Fruit fly (Drosophila melanogaster) whole organism, embryonic: Measurements from ENCODE around the gene Ptp99A.
A peak's percentile ranks its signal among the peaks of the same experiment; 100 is the strongest.

Source experiments
- Abd-B ChIP-seq: fragments of 200-800 bp; sonication (Bioruptor generic); optimal IDR thresholded peaks from 2 replicates; lab custom pipeline; 2018; ENCODE audit warnings: missing biosample characterization, mild to moderate bottlenecking, missing genetic modification characterization, moderate library complexity
- Atf3 ChIP-seq: fragments of 200-800 bp; sonication (Bioruptor generic); optimal IDR thresholded peaks from 3 replicates; lab custom pipeline; 2016; ENCODE audit warnings: missing biosample characterization, missing genetic modification characterization
- B-H1 ChIP-seq: fragments of 200-800 bp; sonication (Bioruptor generic); IDR thresholded peaks from 3 replicates; pipeline ENCODE4 v1.3.6; 2022; ENCODE audit warnings: missing biosample characterization, missing genetic modification characterization
- CG10366 ChIP-seq: fragments of 200-800 bp; sonication (Bioruptor generic); IDR thresholded peaks from 2 replicates; pipeline ENCODE4 v1.3.6; 2022; ENCODE audit warnings: missing biosample characterization, missing genetic modification characterization
- CG10431 ChIP-seq: fragments of 200-800 bp; sonication (Bioruptor generic); optimal IDR thresholded peaks from 3 replicates; lab custom pipeline; 2018; ENCODE audit warnings: missing biosample characterization, mild to moderate bottlenecking, missing genetic modification characterization
- CG11504 ChIP-seq: fragments of 200-800 bp; sonication (Bioruptor generic); optimal IDR thresholded peaks from 3 replicates; lab custom pipeline; 2019; ENCODE audit warnings: missing biosample characterization, mild to moderate bottlenecking, missing genetic modification characterization, moderate library complexity
- CG12659 ChIP-seq: fragments of 200-800 bp; sonication (Bioruptor generic); optimal IDR thresholded peaks from 3 replicates; lab custom pipeline; 2017; ENCODE audit warnings: mild to moderate bottlenecking, missing biosample characterization, missing genetic modification reagents, missing genetic modification characterization
- CG14667 ChIP-seq: fragments of 200-800 bp; sonication (Bioruptor generic); IDR thresholded peaks from 2 replicates; pipeline ENCODE4 v1.3.6; 2022; ENCODE audit warnings: missing biosample characterization, missing genetic modification characterization
- CG14860 ChIP-seq: fragments of 200-800 bp; sonication (Bioruptor generic); IDR thresholded peaks from 3 replicates; pipeline ENCODE4 v1.3.6; 2022; ENCODE audit warnings: missing biosample characterization, missing genetic modification characterization; ENCODE audit not compliant: partially characterized antibody
- CG1602 ChIP-seq: fragments of 200-800 bp; sonication (Bioruptor generic); optimal IDR thresholded peaks from 3 replicates; lab custom pipeline; 2016; ENCODE audit warnings: missing biosample characterization, missing genetic modification characterization
- CG1603 ChIP-seq: fragments of 200-800 bp; sonication (Bioruptor generic); optimal IDR thresholded peaks from 2 replicates; lab custom pipeline; 2019; ENCODE audit warnings: missing biosample characterization, mild to moderate bottlenecking, missing genetic modification characterization, moderate library complexity
- CG16779 ChIP-seq: fragments of 200-800 bp; sonication (Bioruptor generic); IDR thresholded peaks from 2 replicates; pipeline ENCODE4 v1.3.6; 2022; ENCODE audit warnings: missing biosample characterization, missing genetic modification characterization
- CG17359 ChIP-seq: fragments of 200-800 bp; sonication (Bioruptor generic); optimal IDR thresholded peaks from 3 replicates; lab custom pipeline; 2018; ENCODE audit warnings: missing biosample characterization, mild to moderate bottlenecking, missing genetic modification characterization, moderate library complexity
- CG17385 ChIP-seq: fragments of 200-800 bp; sonication (Bioruptor generic); optimal IDR thresholded peaks from 3 replicates; lab custom pipeline; 2018; ENCODE audit warnings: missing biosample characterization, mild to moderate bottlenecking, missing genetic modification characterization
- CG30431 ChIP-seq: fragments of 200-800 bp; sonication (Bioruptor generic); optimal IDR thresholded peaks from 2 replicates; lab custom pipeline; 2017; ENCODE audit warnings: missing biosample characterization, missing genetic modification characterization
- CG31441 ChIP-seq: fragments of 200-800 bp; sonication (Bioruptor generic); IDR thresholded peaks from 2 replicates; pipeline ENCODE4 v1.3.6; 2022; ENCODE audit warnings: missing biosample characterization, missing genetic modification characterization
- CG32772 ChIP-seq: fragments of 200-800 bp; sonication (Bioruptor generic); IDR thresholded peaks from 2 replicates; pipeline ENCODE4 v1.3.6; 2022; ENCODE audit warnings: missing biosample characterization, missing genetic modification characterization
- CG34422 ChIP-seq: fragments of 200-800 bp; sonication (Bioruptor generic); IDR thresholded peaks from 3 replicates; pipeline ENCODE4 v1.3.6; 2022; ENCODE audit warnings: missing biosample characterization, missing genetic modification characterization
- CG4424 ChIP-seq: fragments of 200-800 bp; sonication (Bioruptor generic); optimal IDR thresholded peaks from 3 replicates; lab custom pipeline; 2016; ENCODE audit warnings: missing biosample characterization, missing genetic modification characterization
- CG4730 ChIP-seq: fragments of 200-800 bp; sonication (Bioruptor generic); IDR thresholded peaks from 2 replicates; pipeline ENCODE4 v1.3.6; 2022; ENCODE audit warnings: missing biosample characterization, missing genetic modification characterization
- CG6689 ChIP-seq: fragments of 200-800 bp; sonication (Bioruptor generic); IDR thresholded peaks from 2 replicates; pipeline ENCODE4 v1.3.6; 2022; ENCODE audit warnings: missing biosample characterization, missing genetic modification characterization
- CG9727 ChIP-seq: fragments of 200-800 bp; sonication (Bioruptor generic); optimal IDR thresholded peaks from 3 replicates; lab custom pipeline; 2017; ENCODE audit warnings: missing biosample characterization, mild to moderate bottlenecking, missing genetic modification characterization
- Dll ChIP-seq: fragments of 200-800 bp; sonication (Bioruptor generic); IDR thresholded peaks from 4 replicates; pipeline ENCODE4 v1.3.6; 2022; ENCODE audit warnings: missing biosample characterization, missing genetic modification characterization; ENCODE audit not compliant: partially characterized antibody
- Drgx ChIP-seq: fragments of 200-800 bp; sonication (Bioruptor generic); IDR thresholded peaks from 2 replicates; pipeline ENCODE4 v1.3.6; 2022; ENCODE audit warnings: missing biosample characterization, missing genetic modification characterization
- HLH3B ChIP-seq: fragments of 200-800 bp; sonication (Bioruptor generic); IDR thresholded peaks from 2 replicates; pipeline ENCODE4 v1.3.6; 2022; ENCODE audit warnings: missing biosample characterization, missing genetic modification characterization
- NC2β ChIP-seq: fragments of 200-800 bp; sonication (Bioruptor generic); optimal IDR thresholded peaks from 2 replicates; lab custom pipeline; 2016; ENCODE audit warnings: missing biosample characterization, missing genetic modification characterization
- Oli ChIP-seq: fragments of 200-800 bp; sonication (Bioruptor generic); optimal IDR thresholded peaks from 2 replicates; lab custom pipeline; 2018; ENCODE audit warnings: missing biosample characterization, mild to moderate bottlenecking, missing genetic modification characterization, moderate library complexity
- Ptx1 ChIP-seq: fragments of 200-800 bp; sonication (Bioruptor generic); IDR thresholded peaks from 2 replicates; pipeline ENCODE4 v1.3.6; 2022; ENCODE audit warnings: missing biosample characterization, missing genetic modification characterization
- Scr ChIP-seq: fragments of 200-800 bp; sonication (Bioruptor generic); IDR thresholded peaks from 2 replicates; pipeline ENCODE4 v1.3.6; 2022; ENCODE audit warnings: missing biosample characterization, missing genetic modification characterization; ENCODE audit not compliant: partially characterized antibody
- Sox102F ChIP-seq: fragments of 200-800 bp; sonication (Bioruptor generic); optimal IDR thresholded peaks from 2 replicates; lab custom pipeline; 2018; ENCODE audit warnings: missing biosample characterization, mild to moderate bottlenecking, missing genetic modification characterization, moderate library complexity
- Spps ChIP-seq: fragments of 200-800 bp; sonication (Bioruptor generic); optimal IDR thresholded peaks from 2 replicates; lab custom pipeline; 2018; ENCODE audit warnings: missing biosample characterization, mild to moderate bottlenecking, missing genetic modification characterization
- Xbp1 ChIP-seq: fragments of 200-800 bp; sonication (Bioruptor generic); optimal IDR thresholded peaks from 3 replicates; lab custom pipeline; 2016; ENCODE audit warnings: missing biosample characterization, mild to moderate bottlenecking, missing genetic modification characterization
- Xrp1 ChIP-seq: fragments of 200-800 bp; sonication (Bioruptor generic); IDR thresholded peaks from 2 replicates; pipeline ENCODE4 v1.3.6; 2022; ENCODE audit warnings: missing biosample characterization, missing genetic modification characterization
- ap ChIP-seq: fragments of 200-800 bp; sonication (Bioruptor generic); IDR thresholded peaks from 2 replicates; pipeline ENCODE4 v1.3.6; 2022; ENCODE audit warnings: missing biosample characterization, missing genetic modification characterization
- croc ChIP-seq: fragments of 200-800 bp; sonication (Bioruptor generic); conservative IDR thresholded peaks from 3 replicates; pipeline ENCODE4 v1.3.6; 2022; ENCODE audit warnings: missing biosample characterization, missing genetic modification characterization
- cwo ChIP-seq: fragments of 200-800 bp; sonication (Bioruptor generic); optimal IDR thresholded peaks from 3 replicates; lab custom pipeline; 2017; ENCODE audit warnings: missing biosample characterization, missing genetic modification characterization, mild to moderate bottlenecking, moderate library complexity, missing genetic modification reagents
- dmrt11E ChIP-seq: fragments of 200-800 bp; sonication (Bioruptor generic); optimal IDR thresholded peaks from 3 replicates; lab custom pipeline; 2018; ENCODE audit warnings: missing biosample characterization, mild to moderate bottlenecking, missing genetic modification characterization, moderate library complexity
- emc ChIP-seq: fragments of 200-800 bp; sonication (Bioruptor generic); optimal IDR thresholded peaks from 2 replicates; lab custom pipeline; 2016; ENCODE audit warnings: missing biosample characterization, missing genetic modification characterization
- fd3F ChIP-seq: fragments of 200-800 bp; sonication (Bioruptor generic); optimal IDR thresholded peaks from 2 replicates; lab custom pipeline; 2018; ENCODE audit warnings: missing biosample characterization, mild to moderate bottlenecking, missing genetic modification characterization, moderate library complexity
- fd96Cb ChIP-seq: fragments of 200-800 bp; sonication (Bioruptor generic); optimal IDR thresholded peaks from 2 replicates; lab custom pipeline; 2018; ENCODE audit warnings: missing biosample characterization, mild to moderate bottlenecking, missing genetic modification characterization, moderate library complexity
- gfzf ChIP-seq: fragments of 200-800 bp; sonication (Bioruptor generic); optimal IDR thresholded peaks from 2 replicates; lab custom pipeline; 2016; ENCODE audit warnings: missing biosample characterization, mild to moderate bottlenecking, missing genetic modification characterization, moderate library complexity
- gsb-n ChIP-seq: fragments of 200-800 bp; sonication (Bioruptor generic); optimal IDR thresholded peaks from 3 replicates; lab custom pipeline; 2018; ENCODE audit warnings: missing biosample characterization, mild to moderate bottlenecking, missing genetic modification characterization
- gt ChIP-seq: fragments of 200-800 bp; sonication (Bioruptor generic); IDR thresholded peaks from 2 replicates; pipeline ENCODE4 v1.3.6; 2022; ENCODE audit warnings: missing biosample characterization, missing genetic modification characterization
- inv ChIP-seq: fragments of 200-800 bp; sonication (Bioruptor generic); IDR thresholded peaks from 2 replicates; pipeline ENCODE4 v1.3.6; 2022; ENCODE audit warnings: missing biosample characterization, missing genetic modification characterization; ENCODE audit not compliant: partially characterized antibody
- jumu ChIP-seq: fragments of 200-800 bp; sonication (Bioruptor generic); optimal IDR thresholded peaks from 3 replicates; lab custom pipeline; 2016; ENCODE audit warnings: missing biosample characterization, missing genetic modification characterization
- pho ChIP-seq: fragments of 200-800 bp; sonication (Bioruptor generic); optimal IDR thresholded peaks from 2 replicates; lab custom pipeline; 2016; ENCODE audit warnings: missing biosample characterization, missing genetic modification characterization
- rib ChIP-seq: fragments of 200-800 bp; sonication (Bioruptor generic); IDR thresholded peaks from 2 replicates; pipeline ENCODE4 v1.3.6; 2022; ENCODE audit warnings: missing biosample characterization, missing genetic modification characterization
- seq ChIP-seq: fragments of 200-800 bp; sonication (Bioruptor generic); IDR thresholded peaks from 2 replicates; pipeline ENCODE4 v1.3.6; 2022; ENCODE audit warnings: missing biosample characterization, missing genetic modification characterization
- toy ChIP-seq: fragments of 200-800 bp; sonication (Bioruptor generic); IDR thresholded peaks from 2 replicates; pipeline ENCODE4 v1.3.6; 2022; ENCODE audit warnings: missing biosample characterization, missing genetic modification characterization
- unpg ChIP-seq: fragments of 200-800 bp; sonication (Bioruptor generic); optimal IDR thresholded peaks from 3 replicates; lab custom pipeline; 2018; ENCODE audit warnings: missing biosample characterization, mild to moderate bottlenecking, missing genetic modification characterization, moderate library complexity
- wor ChIP-seq: fragments of 200-800 bp; sonication (Bioruptor generic); IDR thresholded peaks from 2 replicates; pipeline ENCODE4 v1.3.6; 2022; ENCODE audit warnings: missing biosample characterization, missing genetic modification characterization

The Ptp99A gene

DNA sequence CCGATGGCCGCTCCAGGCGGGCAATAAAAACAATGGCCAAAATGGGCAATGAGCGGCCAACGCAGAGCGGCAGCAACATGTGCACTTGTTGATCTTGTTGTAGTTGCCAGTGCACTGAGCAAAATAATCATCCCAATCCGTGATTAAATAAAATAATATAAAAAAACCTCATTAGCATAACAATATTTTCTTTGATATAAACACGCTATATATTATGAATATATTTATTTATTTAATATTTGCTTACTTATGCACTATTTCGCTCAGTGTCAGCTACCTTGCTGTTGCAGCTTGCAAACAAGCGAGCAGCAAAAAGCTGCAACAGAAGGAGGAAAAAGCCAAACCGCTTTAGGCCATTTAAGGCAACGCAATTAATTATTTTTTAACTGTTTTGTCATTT, 141.9 kb downstream of the Ptp99A start (continued):
- TF ChIP-seq toy (GFP tag; lab: Robert Waterston, UW) (no peak), CG14860 (GFP tag; lab: Robert Waterston, UW) (no peak), pho (GFP tag; lab: Kevin White, UChicago) (no peak), CG14667 (GFP tag; lab: Robert Waterston, UW) (0 out of 2 replicates have a peak, but pooled peaks have one; percentile 18), Sox102F (peak; percentile 61), HLH3B (GFP tag; lab: Robert Waterston, UW) (peak; percentile 31; the same call in 1 of the 2 replicates), fd96Cb (tag; lab: Kevin White, UChicago) (peak; percentile 40), CG4730 (no peak), CG9727 (peak; percentile 35), CG30431 (GFP tag; lab: Kevin White, UChicago) (no peak), CG17385 (GFP tag; lab: Kevin White, UChicago) (peak; percentile 4), gfzf (GFP tag; lab: Kevin White, UChicago) (no peak), CG16779 (GFP tag; lab: Robert Waterston, UW) (no peak), Xbp1 (GFP tag; lab: Kevin White, UChicago) (peak; percentile 27), Drgx (peak; percentile 63), unpg (peak; percentile 54), CG10366 (GFP tag; lab: Robert Waterston, UW) (peak; percentile 30; the same call in 1 of the 2 replicates), Dll (GFP tag; lab: Robert Waterston, UW) (no peak), Spps (tag; lab: Kevin White, UChicago) (peak; percentile 10), emc (GFP tag; lab: Kevin White, UChicago) (no peak), dmrt11E (tag; lab: Kevin White, UChicago) (peak; percentile 75), CG12659 (GFP tag; lab: Kevin White, UChicago) (no peak), CG10431 (GFP tag; lab: Kevin White, UChicago) (no peak), CG34422 (GFP tag; lab: Robert Waterston, UW) (no peak), Ptx1 (GFP tag; lab: Robert Waterston, UW) (peak; percentile 30; the same call in 1 of the 2 replicates), gt (GFP tag; lab: Robert Waterston, UW) (0 out of 2 replicates have a peak, but pooled peaks have one; percentile 17), CG32772 (GFP tag; lab: Robert Waterston, UW) (peak; percentile 30; the same call in 1 of the 2 replicates), CG1603 (tag; lab: Kevin White, UChicago) (no peak), CG17359 (tag; lab: Kevin White, UChicago) (peak; percentile 40), Xrp1 (peak; percentile 37; the same call in 1 of the 2 replicates), Abd-B (GFP tag; lab: Kevin White, UChicago) (no peak), CG6689 (peak; percentile 58), B-H1 (GFP tag; lab: Robert Waterston, UW) (0 out of 3 replicates have a peak, but pooled peaks have one; percentile 17), Atf3 (GFP tag; lab: Kevin White, UChicago) (no peak), NC2β (GFP tag; lab: Kevin White, UChicago) (no peak), croc (GFP tag; lab: Robert Waterston, UW) (no peak), wor (no peak), cwo (GFP tag; lab: Kevin White, UChicago) (no peak), Oli (peak; percentile 40), seq (no peak), CG31441 (peak; percentile 54), fd3F (no peak), ap (GFP tag; lab: Robert Waterston, UW) (peak; percentile 42; the same call in 1 of the 2 replicates), inv (no peak), CG4424 (GFP tag; lab: Kevin White, UChicago) (peak; percentile 31), Scr (GFP tag; lab: Robert Waterston, UW) (no peak), gsb-n (tag; lab: Kevin White, UChicago) (peak; percentile 36), jumu (GFP tag; lab: Kevin White, UChicago) (no peak), rib (GFP tag; lab: Robert Waterston, UW) (no peak), CG1602 (GFP tag; lab: Kevin White, UChicago) (peak; percentile 39), CG11504 (tag; lab: Kevin White, UChicago) (peak; percentile 54)
